Worm (Caenorhabditis elegans) whole organism, early embryonic: ENCODE results near the gene E02H1.5.

Experiments used
- B0310.2 ChIP-seq: sonication (generic microtip); optimal IDR thresholded peaks from 2 replicates; lab custom pipeline; 2016; ENCODE audit warnings: mild to moderate bottlenecking, missing genetic modification characterization, missing compliant biosample characterization
- F13C5.2 ChIP-seq: sonication (generic microtip); optimal IDR thresholded peaks from 2 replicates; lab custom pipeline; 2017; ENCODE audit warnings: mild to moderate bottlenecking, missing genetic modification characterization, inconsistent platforms, missing compliant biosample characterization
- aly-1 ChIP-seq: sonication (generic microtip); optimal IDR thresholded peaks from 2 replicates; lab custom pipeline; 2016; ENCODE audit warnings: missing genetic modification characterization, missing compliant biosample characterization
- ama-1 ChIP-seq: fragments of 150-350 bp; optimal IDR thresholded peaks from 2 replicates; lab custom pipeline; 2014
- ceh-13 ChIP-seq: fragments of 200-800 bp; sonication (Bioruptor generic); optimal IDR thresholded peaks from 2 replicates; lab custom pipeline; 2018; ENCODE audit warnings: mild to moderate bottlenecking, missing genetic modification characterization, missing compliant biosample characterization
- ceh-36 ChIP-seq: sonication (generic microtip); optimal IDR thresholded peaks from 2 replicates; lab custom pipeline; 2016; ENCODE audit warnings: missing genetic modification characterization, inconsistent platforms, missing compliant biosample characterization
- ets-7 ChIP-seq: sonication (generic microtip); optimal IDR thresholded peaks from 2 replicates; lab custom pipeline; 2016; ENCODE audit warnings: missing genotype, missing genetic modification characterization, missing compliant biosample characterization
- flt-1 ChIP-seq: fragments of 200-800 bp; sonication (Bioruptor generic); IDR thresholded peaks from 2 replicates; pipeline ENCODE4 v1.3.6; 2022; ENCODE audit warnings: missing genetic modification characterization, missing compliant biosample characterization
- hmbx-1 ChIP-seq: sonication (generic microtip); optimal IDR thresholded peaks from 2 replicates; lab custom pipeline; 2016; ENCODE audit warnings: mild to moderate bottlenecking, missing genetic modification characterization, missing compliant biosample characterization
- hmg-4 ChIP-seq: fragments of 200-800 bp; sonication (Bioruptor generic); optimal IDR thresholded peaks from 2 replicates; lab custom pipeline; 2018; ENCODE audit warnings: mild to moderate bottlenecking, missing genetic modification characterization, missing compliant biosample characterization
- hnd-1 ChIP-seq: sonication (generic microtip); optimal IDR thresholded peaks from 2 replicates; lab custom pipeline; 2016; ENCODE audit warnings: missing genetic modification characterization, missing compliant biosample characterization
- pes-1 ChIP-seq: fragments of 200-800 bp; sonication (Bioruptor generic); IDR thresholded peaks from 2 replicates; pipeline ENCODE4 v1.3.6; 2022; ENCODE audit warnings: missing genetic modification reagents, missing genetic modification characterization, missing compliant biosample characterization
- scrt-1 ChIP-seq: fragments of 200-800 bp; sonication (Bioruptor generic); IDR thresholded peaks from 2 replicates; pipeline ENCODE4 v1.3.6; 2022; ENCODE audit warnings: missing genetic modification characterization, missing compliant biosample characterization
- sea-1 ChIP-seq: fragments of 200-800 bp; sonication (Bioruptor generic); conservative IDR thresholded peaks from 2 replicates; pipeline ENCODE4 v1.3.6; 2022; ENCODE audit warnings: missing genetic modification characterization, missing compliant biosample characterization
- tbx-11 ChIP-seq: fragments of 200-800 bp; sonication (Bioruptor generic); IDR thresholded peaks from 2 replicates; pipeline ENCODE4 v1.3.6; 2022; ENCODE audit warnings: missing genetic modification characterization, missing compliant biosample characterization
- tbx-37 ChIP-seq: fragments of 200-800 bp; sonication (Bioruptor generic); conservative IDR thresholded peaks from 2 replicates; pipeline ENCODE4 v1.3.6; 2022; ENCODE audit warnings: missing genetic modification reagents, missing genetic modification characterization, missing compliant biosample characterization
- tra-4 ChIP-seq: sonication (generic microtip); optimal IDR thresholded peaks from 2 replicates; lab custom pipeline; 2017; ENCODE audit warnings: missing genetic modification characterization, missing compliant biosample characterization

Gene E02H1.5

ce11 chrII:9617039-9617901, 22.2 kb downstream of the E02H1.5 start, which contains the start of gene hal-3:
Gene hal-3 (minus strand): TSS chrII:9617125.
- no peak for TF ChIP-seq aly-1 (tag; lab: Kevin White, UChicago)
- TF ChIP-seq tbx-11 (GFP tag; lab: Robert Waterston, UW): no peak
- no peak for TF ChIP-seq pes-1 (GFP tag; lab: Robert Waterston, UW)
- no peak for TF ChIP-seq tbx-37 (GFP tag; lab: Robert Waterston, UW)
- TF ChIP-seq ceh-13: no peak
- no peak for TF ChIP-seq ets-7 (tag; lab: Kevin White, UChicago)
- no peak for TF ChIP-seq hmg-4 (GFP tag; lab: Kevin White, UChicago)
- TF ChIP-seq scrt-1 (GFP tag; lab: Robert Waterston, UW): no peak
- TF ChIP-seq F13C5.2 (tag; lab: Kevin White, UChicago): no peak
- TF ChIP-seq flt-1 (GFP tag; lab: Robert Waterston, UW): no peak
- no peak for TF ChIP-seq ceh-36
- TF ChIP-seq B0310.2: no peak
- TF ChIP-seq hmbx-1 (tag; lab: Kevin White, UChicago): no peak
- TF ChIP-seq hnd-1 (tag; lab: Kevin White, UChicago): no peak
- no peak for TF ChIP-seq sea-1 (GFP tag; lab: Robert Waterston, UW)
- no peak for TF ChIP-seq ama-1 (lab: Kevin White, UChicago)

ce11 chrII:9617902-9618245, 22.9 kb downstream of the E02H1.5 start:
- no peak for TF ChIP-seq tbx-37 (GFP tag; lab: Robert Waterston, UW)
- no peak for TF ChIP-seq B0310.2
- no peak for TF ChIP-seq hnd-1 (tag; lab: Kevin White, UChicago)
- TF ChIP-seq ceh-36: no peak
- TF ChIP-seq scrt-1 (GFP tag; lab: Robert Waterston, UW): no peak
- no peak for TF ChIP-seq F13C5.2 (tag; lab: Kevin White, UChicago)
- TF ChIP-seq pes-1 (GFP tag; lab: Robert Waterston, UW): no peak
- no peak for TF ChIP-seq tbx-11 (GFP tag; lab: Robert Waterston, UW)
- TF ChIP-seq ets-7 (tag; lab: Kevin White, UChicago): no peak
- TF ChIP-seq tra-4 (tag; lab: Kevin White, UChicago): no peak
- no peak for TF ChIP-seq ceh-13
- no peak for TF ChIP-seq aly-1 (tag; lab: Kevin White, UChicago)
- TF ChIP-seq sea-1 (GFP tag; lab: Robert Waterston, UW): no peak
- no peak for TF ChIP-seq hmbx-1 (tag; lab: Kevin White, UChicago)
- no peak for TF ChIP-seq hmg-4 (GFP tag; lab: Kevin White, UChicago)
- no peak for TF ChIP-seq ama-1 (lab: Kevin White, UChicago)

ce11 chrII:9618759-9619158, 23.7 kb downstream of the E02H1.5 start:
- TF ChIP-seq hmbx-1 (tag; lab: Kevin White, UChicago) (no peak), tbx-37 (GFP tag; lab: Robert Waterston, UW) (no peak), aly-1 (tag; lab: Kevin White, UChicago) (no peak), sea-1 (GFP tag; lab: Robert Waterston, UW) (no peak), hnd-1 (tag; lab: Kevin White, UChicago) (no peak), tra-4 (tag; lab: Kevin White, UChicago) (no peak), flt-1 (GFP tag; lab: Robert Waterston, UW) (no peak), ets-7 (tag; lab: Kevin White, UChicago) (no peak), pes-1 (GFP tag; lab: Robert Waterston, UW) (no peak), B0310.2 (no peak), ceh-13 (no peak), tbx-11 (GFP tag; lab: Robert Waterston, UW) (no peak), ama-1 (lab: Kevin White, UChicago) (no peak), ceh-36 (no peak), F13C5.2 (tag; lab: Kevin White, UChicago) (no peak), hmg-4 (GFP tag; lab: Kevin White, UChicago) (no peak), scrt-1 (GFP tag; lab: Robert Waterston, UW) (no peak)

- TF ChIP-seq ets-7 (tag; lab: Kevin White, UChicago) (no peak), tbx-37 (GFP tag; lab: Robert Waterston, UW) (no peak), ceh-13 (no peak), tra-4 (tag; lab: Kevin White, UChicago) (no peak), F13C5.2 (tag; lab: Kevin White, UChicago) (no peak), B0310.2 (no peak), hmbx-1 (tag; lab: Kevin White, UChicago) (no peak), aly-1 (tag; lab: Kevin White, UChicago) (no peak), sea-1 (GFP tag; lab: Robert Waterston, UW) (no peak), flt-1 (GFP tag; lab: Robert Waterston, UW) (no peak), scrt-1 (GFP tag; lab: Robert Waterston, UW) (no peak), ceh-36 (no peak), tbx-11 (GFP tag; lab: Robert Waterston, UW) (no peak), ama-1 (lab: Kevin White, UChicago) (no peak), hmg-4 (GFP tag; lab: Kevin White, UChicago) (no peak), hnd-1 (tag; lab: Kevin White, UChicago) (no peak), pes-1 (GFP tag; lab: Robert Waterston, UW) (no peak)
Observed at ce11 chrII:9619402-9619862, 24.4 kb downstream of the E02H1.5 start.

ce11 chrII:9619995-9620535, 25.0 kb downstream of the E02H1.5 start:
- TF ChIP-seq hmg-4 (GFP tag; lab: Kevin White, UChicago) (peak; percentile 11), ceh-36 (no peak)

- no peak for TF ChIP-seq flt-1 (GFP tag; lab: Robert Waterston, UW)
- TF ChIP-seq hmg-4 (GFP tag; lab: Kevin White, UChicago): no peak
- no peak for TF ChIP-seq ceh-13
- TF ChIP-seq ama-1 (lab: Kevin White, UChicago): no peak
- TF ChIP-seq tbx-11 (GFP tag; lab: Robert Waterston, UW): no peak
- TF ChIP-seq tra-4 (tag; lab: Kevin White, UChicago): no peak
Observed at ce11 chrII:9620616-9621015, 25.6 kb downstream of the E02H1.5 start.
